Fruit fly (Drosophila melanogaster) Kc167 (cell line): ENCODE data around the gene CG3104.

Experiments used
- Myc ChIP-seq: fragments of >200 bp; optimal IDR thresholded peaks from 2 replicates; lab custom pipeline; 2017; ENCODE audit warnings: missing external identifiers
- Sin3A ChIP-seq: fragments of >200 bp; optimal IDR thresholded peaks from 2 replicates; lab custom pipeline; 2018; ENCODE audit warnings: missing external identifiers
- h ChIP-seq: fragments of >200 bp; optimal IDR thresholded peaks from 3 replicates; lab custom pipeline; 2018; ENCODE audit warnings: missing external identifiers
- insv ChIP-seq: fragments of >200 bp; optimal IDR thresholded peaks from 3 replicates; lab custom pipeline; 2018; ENCODE audit warnings: missing external identifiers
- psq ChIP-seq: fragments of >200 bp; optimal IDR thresholded peaks from 2 replicates; lab custom pipeline; 2017; ENCODE audit warnings: missing external identifiers
- ttk ChIP-seq: sonication (Bioruptor generic); optimal IDR thresholded peaks from 2 replicates; lab custom pipeline; 2017; ENCODE audit warnings: missing external identifiers

The CG3104 gene

dm6 chr2L:2802527-2802926 lies 53.1 kb downstream of the CG3104 start:
- TF ChIP-seq psq (lab: Kevin White, UChicago) (no peak), insv (lab: Kevin White, UChicago) (no peak), Sin3A (lab: Kevin White, UChicago) (no peak), h (lab: Kevin White, UChicago) (no peak), Myc (lab: Kevin White, UChicago) (no peak)

dm6 chr2L:2800956-2801776 lies 54.4 kb downstream of the CG3104 start:
- TF ChIP-seq Sin3A (lab: Kevin White, UChicago) = no peak
- no peak for TF ChIP-seq Myc (lab: Kevin White, UChicago)
- TF ChIP-seq insv (lab: Kevin White, UChicago) = no peak
- no peak for TF ChIP-seq psq (lab: Kevin White, UChicago)
- TF ChIP-seq h (lab: Kevin White, UChicago) = no peak
- no peak for TF ChIP-seq ttk (lab: Kevin White, UChicago)

dm6 chr2L:2799909-2800478 lies 55.6 kb downstream of the CG3104 start, which contains the start of gene Syt1:
TSS of gene Syt1 (minus strand) at chr2L:2799979.
- TF ChIP-seq h (lab: Kevin White, UChicago) (no peak), insv (lab: Kevin White, UChicago) (no peak), psq (lab: Kevin White, UChicago) (no peak), ttk (lab: Kevin White, UChicago) (no peak), Myc (lab: Kevin White, UChicago) (no peak), Sin3A (lab: Kevin White, UChicago) (no peak)
